Fruit fly (Drosophila melanogaster) whole organism, larva: ENCODE measurements around the gene mTTF.
A peak's percentile ranks its signal among the peaks of the same experiment; 100 is the strongest.

Experiments
- noc ChIP-seq: fragments of 200-800 bp; sonication (Bioruptor generic); optimal IDR thresholded peaks from 3 replicates; lab custom pipeline; 2019; ENCODE audit warnings: missing biosample characterization, mild to moderate bottlenecking, missing genetic modification characterization, moderate library complexity

mTTF gene

dm6 chr2L:14348602-14349001, at the start of gene mTTF:
Gene mTTF, minus strand, starts transcription at chr2L:14348790.
- TF ChIP-seq noc: no peak

DNA sequence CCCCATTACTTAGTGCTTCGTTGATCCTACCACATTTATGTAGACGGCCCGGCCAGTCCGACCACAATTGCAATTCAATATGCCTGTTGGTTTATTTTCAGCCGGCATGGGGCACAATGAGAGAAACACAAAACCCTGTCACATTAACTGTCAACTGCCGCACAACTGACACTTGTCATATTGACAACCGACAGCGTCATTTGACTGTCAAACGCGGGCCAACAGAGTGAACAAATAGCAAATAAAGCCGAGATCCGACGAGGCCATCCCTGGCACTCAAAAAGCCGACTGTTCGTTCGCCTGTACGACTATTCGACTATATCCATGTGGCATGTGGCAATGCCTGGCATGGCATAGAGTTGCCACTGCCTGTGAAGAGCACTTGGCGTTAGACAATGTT, 49.4 kb upstream of the mTTF start:
- TF ChIP-seq noc: no peak

DNA sequence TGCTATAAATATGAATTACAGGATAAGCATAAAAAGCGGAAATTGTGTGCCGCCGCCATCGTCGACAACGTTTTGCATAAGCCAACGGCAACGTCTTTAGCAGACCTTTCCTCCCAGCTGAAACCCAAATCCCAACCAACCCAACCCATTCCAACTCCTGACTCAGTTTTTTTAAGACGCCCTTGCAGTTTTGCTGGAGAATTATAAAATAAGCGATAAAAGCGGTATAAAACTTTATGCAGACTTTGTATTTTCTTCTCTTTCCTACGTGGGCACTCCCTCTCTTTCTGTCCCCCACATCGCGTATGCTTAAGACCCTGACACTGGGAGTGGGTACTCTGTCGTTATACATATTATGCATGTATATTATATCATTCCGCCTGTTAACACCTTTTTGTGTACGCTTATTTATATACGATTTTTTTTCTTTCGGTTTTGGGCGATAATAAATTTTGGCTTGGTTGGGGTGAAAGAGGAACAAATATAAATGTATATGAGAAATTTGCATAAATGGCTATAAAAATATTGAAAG, 48.5 kb upstream of the mTTF start:
- TF ChIP-seq noc: no peak

dm6 chr2L:14396263-14396662, 47.7 kb upstream of the mTTF start:
- TF ChIP-seq noc: no peak

dm6 chr2L:14395065-14395439, 46.5 kb upstream of the mTTF start:
- no peak for TF ChIP-seq noc

dm6 chr2L:14394298-14395064, 45.9 kb upstream of the mTTF start:
- TF ChIP-seq noc: peak; percentile 77

dm6 chr2L:14393527-14393926, 44.9 kb upstream of the mTTF start:
- TF ChIP-seq noc: no peak

DNA sequence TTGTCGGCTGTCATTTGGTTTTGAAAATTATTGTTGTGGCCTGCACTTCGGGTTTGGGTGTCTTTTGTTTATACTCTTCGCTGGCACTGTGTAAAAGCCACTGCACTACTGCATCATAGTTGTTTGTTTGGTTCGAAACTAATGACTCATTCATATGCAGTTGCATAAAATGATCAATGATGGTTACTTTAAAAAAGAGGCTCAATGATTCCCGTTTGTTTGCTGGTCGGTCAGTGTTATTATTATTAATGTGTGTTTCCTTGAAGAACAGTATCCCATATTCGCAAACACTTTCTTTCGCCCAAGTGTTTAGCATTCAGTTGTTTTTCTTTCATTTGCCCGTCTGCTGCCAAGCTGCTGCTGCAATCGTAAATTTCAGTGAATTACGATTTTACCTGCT, 39.9 kb upstream of the mTTF start:
- TF ChIP-seq noc: no peak

DNA sequence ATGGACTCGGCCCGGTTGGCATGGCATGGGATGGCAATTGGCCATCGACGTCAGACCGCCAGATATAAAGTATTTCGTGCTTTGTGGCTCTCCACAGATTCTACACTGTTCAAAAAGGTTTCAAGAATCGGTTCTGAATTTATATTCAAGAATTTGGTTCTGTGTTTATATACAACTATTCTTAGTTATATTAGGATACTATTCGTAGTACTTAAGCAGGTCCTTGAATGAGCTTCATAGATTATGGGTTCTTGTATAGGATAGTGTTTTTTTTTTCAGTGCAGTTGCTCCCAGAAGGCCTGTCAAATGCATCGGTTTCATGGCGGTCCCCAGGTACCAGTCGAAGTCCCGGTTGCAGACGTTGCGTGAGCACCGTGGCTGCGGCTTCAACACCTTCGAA, 37.9 kb upstream of the mTTF start:
- no peak for TF ChIP-seq noc

- no peak for TF ChIP-seq noc
These were observed 33.3 kb upstream of the mTTF start for dm6 chr2L:14381881-14382280.

dm6 chr2L:14381072-14381471, 32.5 kb upstream of the mTTF start, which contains the start of gene ppk:
Gene ppk, minus strand, starts transcription at chr2L:14381172.
- no peak for TF ChIP-seq noc

- peak; percentile 62 for TF ChIP-seq noc
These were observed 28.1 kb upstream of the mTTF start for dm6 chr2L:14376484-14377254.

- no peak for TF ChIP-seq noc
These were observed 25.4 kb upstream of the mTTF start for dm6 chr2L:14374024-14374423.

DNA sequence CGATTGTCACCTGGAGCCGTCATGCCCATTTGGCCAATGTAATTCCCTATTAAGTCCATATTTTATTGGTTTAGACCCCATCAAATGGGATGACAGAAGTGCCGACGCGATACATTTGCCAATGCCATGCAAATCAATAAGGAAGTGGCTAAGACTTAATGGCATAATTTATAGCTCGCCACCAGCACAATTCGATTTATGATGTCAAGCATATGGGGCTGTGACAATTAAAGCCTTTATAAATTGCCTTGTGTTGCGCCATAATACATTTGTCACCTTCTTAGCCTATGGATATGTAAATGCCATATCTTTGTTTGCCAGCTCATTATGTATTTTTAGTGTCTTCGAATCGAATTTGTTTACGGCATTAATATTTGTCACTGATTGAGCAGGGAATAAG, 24.7 kb upstream of the mTTF start:
- TF ChIP-seq noc: peak; percentile 1

DNA sequence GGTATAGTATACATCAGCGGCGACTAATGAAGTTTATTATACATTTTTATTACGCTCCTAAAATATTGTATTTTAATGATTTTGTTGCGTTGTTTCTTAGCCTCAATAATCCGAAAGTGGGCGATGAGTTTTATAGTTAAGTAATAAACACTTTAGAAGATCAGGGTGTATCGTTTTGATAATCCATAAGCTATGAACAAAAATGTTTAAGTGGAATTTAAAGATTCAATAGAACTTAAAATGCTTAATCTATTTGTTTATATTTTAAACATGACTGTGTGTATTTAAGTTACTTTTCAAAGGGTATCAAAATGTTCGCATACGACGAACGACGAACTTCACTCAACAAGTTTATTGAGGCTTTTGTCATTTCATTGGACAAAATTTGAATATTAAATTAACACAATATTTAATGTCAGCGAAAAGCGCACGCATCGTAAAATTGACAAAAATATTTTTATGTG, 23.7 kb upstream of the mTTF start:
- TF ChIP-seq noc: peak; percentile 91

dm6 chr2L:14370777-14371096, 22.1 kb upstream of the mTTF start:
- TF ChIP-seq noc: no peak

DNA sequence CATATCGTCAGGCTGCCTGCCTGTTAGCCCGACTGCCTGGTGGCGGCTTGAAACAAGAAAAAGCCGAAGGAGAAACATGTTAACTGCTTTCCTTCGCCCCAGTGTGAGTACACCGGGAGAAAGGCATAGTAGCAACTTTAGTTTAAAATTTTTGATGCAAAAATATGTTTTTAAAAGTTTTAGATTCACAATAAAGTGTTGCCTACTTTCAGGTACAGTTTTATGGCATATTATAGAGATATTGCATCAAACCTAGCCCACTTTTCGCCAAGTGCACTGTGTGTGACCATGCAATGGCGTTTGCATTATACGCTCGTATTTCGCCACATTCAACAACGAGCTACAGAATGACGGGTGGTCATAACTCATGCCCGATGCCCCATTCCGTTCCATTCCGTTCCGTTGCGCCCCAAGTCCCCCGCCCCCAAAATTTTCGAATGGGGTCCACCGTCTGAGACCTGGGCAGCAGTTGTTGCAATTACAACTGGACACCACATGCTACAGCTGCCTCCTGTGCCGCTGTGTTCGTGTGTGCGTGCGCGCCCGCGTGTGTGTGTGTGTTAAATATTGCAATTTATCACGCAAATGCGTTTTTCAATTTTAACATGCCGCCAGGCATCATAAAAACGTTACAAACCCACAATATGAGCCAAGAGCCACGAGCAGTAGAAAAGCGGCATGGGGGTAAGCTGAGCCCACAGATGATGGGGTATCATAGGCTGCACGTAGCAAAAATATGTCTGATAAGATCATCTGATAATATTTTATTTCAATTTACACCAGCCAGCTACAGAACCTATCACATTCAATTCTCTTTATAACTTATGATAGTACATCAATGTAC, 21.6 kb upstream of the mTTF start:
- TF ChIP-seq noc: no peak
